Fruit fly (Drosophila melanogaster): ENCODE results near the gene CG14369.
A peak's percentile ranks its signal among the peaks of the same experiment; 100 is the strongest.

Gene CG14369

DNA sequence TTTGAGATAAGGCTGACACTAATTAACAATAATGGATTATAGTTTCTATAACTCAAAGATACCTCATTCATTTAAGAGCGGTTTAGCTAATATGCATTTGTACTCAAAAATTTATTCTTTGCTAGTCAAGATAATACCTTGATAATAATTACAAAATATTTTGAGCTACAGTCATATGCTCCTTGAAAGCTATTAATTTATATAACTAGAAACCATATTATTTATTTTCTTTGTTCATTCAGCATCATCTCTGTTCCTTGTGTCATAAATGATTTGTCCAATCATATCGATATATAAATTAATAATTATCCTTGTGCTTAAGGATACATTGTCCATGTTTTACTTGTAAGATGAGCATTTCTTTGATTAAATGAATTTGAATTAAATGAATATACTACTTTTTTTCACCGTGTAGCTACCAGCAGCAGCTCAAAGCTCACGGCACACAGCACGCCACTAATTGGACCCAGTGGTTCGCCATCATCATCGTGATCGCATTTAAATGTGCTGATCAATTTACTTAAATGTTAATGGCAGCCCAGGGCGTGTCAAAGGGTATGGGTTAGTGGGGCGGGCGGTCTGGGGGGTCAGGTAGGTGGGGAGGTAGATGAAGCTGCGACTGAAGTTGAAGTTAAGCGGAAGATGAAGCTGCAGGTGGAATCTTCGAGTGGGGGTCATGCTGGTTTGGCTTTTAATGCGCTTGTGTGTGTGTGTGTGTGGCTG, 39.1 kb downstream of the CG14369 start:
- TF ChIP-seq pan (optimal IDR thresholded peaks at IDR 0.05) (no peak), psq (GFP tag; optimal IDR thresholded peaks at IDR 0.05) (no peak), dmrt93B (GFP tag; optimal IDR thresholded peaks at IDR 0.05) (no peak), Dfd (GFP tag; optimal IDR thresholded peaks at IDR 0.05) (no peak), OdsH (GFP tag; optimal IDR thresholded peaks at IDR 0.05) (no peak), foxo (GFP tag; optimal IDR thresholded peaks at IDR 0.05) (no peak), Hnf4 (GFP tag; optimal IDR thresholded peaks at IDR 0.05) (no peak), jim (GFP tag; optimal IDR thresholded peaks at IDR 0.05) (no peak), br (GFP tag; optimal IDR thresholded peaks at IDR 0.05) (no peak), CG32264 (GFP tag; optimal IDR thresholded peaks at IDR 0.05) (no peak), brk (GFP tag; optimal IDR thresholded peaks at IDR 0.05) (no peak)

DNA sequence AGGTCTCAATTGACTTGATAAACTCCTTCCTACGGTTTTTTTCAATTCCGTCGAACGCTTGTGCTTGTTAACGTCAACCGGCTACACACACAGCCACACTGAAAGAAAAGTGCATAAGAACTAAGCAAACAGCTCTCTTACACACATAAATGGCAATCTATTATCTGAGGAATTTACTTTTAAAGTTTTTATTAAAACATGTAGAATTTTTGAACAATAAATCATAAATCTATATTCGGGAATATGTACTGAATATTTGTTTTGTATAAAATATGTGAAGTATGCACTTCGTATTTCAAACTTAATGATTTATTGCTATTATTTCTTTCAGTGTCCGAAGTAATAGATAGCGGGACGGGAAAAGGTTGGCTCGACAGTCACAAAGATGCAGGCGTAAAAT, 42.9 kb downstream of the CG14369 start:
- TF ChIP-seq Dif (GFP tag; optimal IDR thresholded peaks at IDR 0.05; ENCODE audit: partially characterized antibody) (no peak), usp (GFP tag; optimal IDR thresholded peaks at IDR 0.05) (no peak), foxo (GFP tag; optimal IDR thresholded peaks at IDR 0.05) (peak in 1 of 2 experiments; percentile 9), brk (GFP tag; optimal IDR thresholded peaks at IDR 0.05) (no peak), h (GFP tag; optimal IDR thresholded peaks at IDR 0.05) (no peak), OdsH (GFP tag; optimal IDR thresholded peaks at IDR 0.05) (no peak)

DNA sequence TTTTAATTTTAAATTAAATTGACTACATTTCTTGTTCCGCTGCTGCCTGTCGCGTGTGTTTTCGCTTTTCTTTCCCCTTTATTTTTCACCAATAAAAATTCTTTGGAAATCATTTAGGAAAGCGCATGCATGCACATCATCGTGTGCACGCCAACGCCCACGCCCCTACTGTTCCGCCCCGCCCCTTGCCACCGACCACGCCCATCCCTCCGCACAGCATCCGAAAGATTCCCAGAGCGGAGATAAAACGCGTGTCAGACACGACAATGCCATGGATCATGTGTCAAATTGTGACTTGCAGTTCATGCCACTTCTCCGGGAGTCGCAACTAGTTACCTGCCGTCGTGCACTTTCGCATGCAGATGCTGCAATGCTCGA, 44.0 kb downstream of the CG14369 start:
- no peak for TF ChIP-seq fru (GFP tag; optimal IDR thresholded peaks at IDR 0.05)
- TF ChIP-seq foxo (GFP tag; optimal IDR thresholded peaks at IDR 0.05) = no peak
- no peak for TF ChIP-seq jim (GFP tag; optimal IDR thresholded peaks at IDR 0.05)
- no peak for TF ChIP-seq HLH106 (tag; optimal IDR thresholded peaks at IDR 0.05)
- TF ChIP-seq CG9705 (GFP tag; optimal IDR thresholded peaks at IDR 0.05) = no peak
- no peak for TF ChIP-seq N (GFP tag; optimal IDR thresholded peaks at IDR 0.05)
- no peak for TF ChIP-seq Dfd (GFP tag; optimal IDR thresholded peaks at IDR 0.05)
- no peak for TF ChIP-seq sv (GFP tag; optimal IDR thresholded peaks at IDR 0.05)
- no peak for TF ChIP-seq psq (GFP tag; optimal IDR thresholded peaks at IDR 0.05)
- no peak for TF ChIP-seq Dif (GFP tag; optimal IDR thresholded peaks at IDR 0.05; ENCODE audit: partially characterized antibody)

DNA sequence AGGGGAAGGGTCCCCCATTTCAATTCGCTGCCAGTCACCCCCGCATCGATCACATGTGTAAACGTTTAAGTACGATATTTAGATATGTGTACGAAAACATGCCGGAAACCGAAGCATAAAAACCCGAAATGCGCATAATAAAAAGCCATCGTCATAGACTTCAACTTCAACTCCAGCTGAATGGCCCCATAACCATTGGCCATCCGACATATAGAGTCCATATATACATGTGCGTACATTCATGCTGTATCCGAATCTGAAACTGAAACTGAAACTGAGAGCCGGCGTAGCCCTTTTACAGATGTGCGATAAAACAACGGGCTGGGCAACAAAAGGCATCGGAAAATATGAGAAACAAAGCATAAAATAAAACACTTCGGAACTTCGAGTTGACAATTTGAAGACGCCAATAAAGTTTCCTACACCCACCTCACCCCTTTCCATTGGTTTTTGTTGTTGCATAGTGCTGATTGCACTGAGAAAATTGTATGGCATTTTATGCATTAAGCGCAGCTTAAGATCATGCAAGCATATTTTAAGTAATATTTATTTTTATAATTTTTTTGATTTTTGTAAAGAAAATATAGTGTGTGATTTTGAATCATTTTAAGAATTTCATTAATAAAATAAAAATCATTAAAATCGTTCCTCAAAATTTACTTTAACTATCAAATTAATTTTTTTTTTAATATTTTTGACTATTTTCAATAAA, 44.6 kb downstream of the CG14369 start:
- no peak for TF ChIP-seq psq (GFP tag; optimal IDR thresholded peaks at IDR 0.05)
- TF ChIP-seq dsf (GFP tag; optimal IDR thresholded peaks at IDR 0.05; ENCODE audit: borderline replicate concordance) = no peak
- no peak for TF ChIP-seq CG9705 (GFP tag; optimal IDR thresholded peaks at IDR 0.05)
- TF ChIP-seq sage (GFP tag; optimal IDR thresholded peaks at IDR 0.05) = no peak
- no peak for TF ChIP-seq Myc (optimal IDR thresholded peaks at IDR 0.05)
- TF ChIP-seq ey (GFP tag; optimal IDR thresholded peaks at IDR 0.05) = no peak
- no peak for TF ChIP-seq jim (GFP tag; optimal IDR thresholded peaks at IDR 0.05)
- no peak for TF ChIP-seq GATAd (GFP tag; optimal IDR thresholded peaks at IDR 0.05)
- TF ChIP-seq Dif (GFP tag; optimal IDR thresholded peaks at IDR 0.05; ENCODE audit: partially characterized antibody) = no peak
- no peak for TF ChIP-seq pan (optimal IDR thresholded peaks at IDR 0.05)

DNA sequence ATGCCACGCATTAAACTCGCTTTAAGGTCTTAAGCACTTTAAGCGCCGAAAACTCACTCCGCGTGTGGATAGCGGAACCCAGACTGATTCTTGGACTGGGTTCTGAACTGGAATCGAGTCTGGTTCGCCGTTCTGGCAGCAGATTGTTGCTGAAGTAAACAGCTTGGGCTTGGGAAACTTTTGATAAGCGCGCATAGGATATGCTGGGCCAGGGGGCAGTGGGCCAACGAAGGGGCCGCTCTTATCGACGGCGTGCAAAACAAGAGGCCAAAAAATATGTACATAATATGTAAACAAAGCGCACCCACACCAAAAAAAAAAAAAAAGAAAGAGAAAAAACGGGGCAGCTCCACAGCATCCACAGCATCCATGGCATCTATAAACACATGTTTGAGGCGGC, 47.2 kb downstream of the CG14369 start, which contains the start of gene CG31337:
TSS of gene CG31337 (minus strand) at position 101 of the 400 bp plus-strand sequence.
- TF ChIP-seq OdsH (GFP tag; optimal IDR thresholded peaks at IDR 0.05) = no peak
- TF ChIP-seq dmrt93B (GFP tag; optimal IDR thresholded peaks at IDR 0.05) = no peak
- no peak for TF ChIP-seq usp (GFP tag; optimal IDR thresholded peaks at IDR 0.05)
- TF ChIP-seq ey (GFP tag; optimal IDR thresholded peaks at IDR 0.05) = no peak
- no peak for TF ChIP-seq Hr78 (GFP tag; optimal IDR thresholded peaks at IDR 0.05)
- no peak for TF ChIP-seq Mio (GFP tag; optimal IDR thresholded peaks at IDR 0.05)
- TF ChIP-seq CrebA (GFP tag; optimal IDR thresholded peaks at IDR 0.05; ENCODE audit: borderline replicate concordance) = no peak
- no peak for TF ChIP-seq sage (GFP tag; optimal IDR thresholded peaks at IDR 0.05)
- no peak for TF ChIP-seq psq (GFP tag; optimal IDR thresholded peaks at IDR 0.05)
- TF ChIP-seq woc (GFP tag; optimal IDR thresholded peaks at IDR 0.05) = no peak
- no peak for TF ChIP-seq pan (optimal IDR thresholded peaks at IDR 0.05)
- TF ChIP-seq Rel (GFP tag; optimal IDR thresholded peaks at IDR 0.05) = no peak
- TF ChIP-seq Rel (tag; optimal IDR thresholded peaks at IDR 0.05) = no peak
- TF ChIP-seq dsf (GFP tag; optimal IDR thresholded peaks at IDR 0.05; ENCODE audit: borderline replicate concordance) = no peak
- no peak for TF ChIP-seq Vsx2 (GFP tag; optimal IDR thresholded peaks at IDR 0.05; ENCODE audit: partially characterized antibody)
- TF ChIP-seq Dif (GFP tag; optimal IDR thresholded peaks at IDR 0.05; ENCODE audit: partially characterized antibody) = no peak
